Worm (Caenorhabditis elegans): ENCODE measurements around the gene idpc-5.

The idpc-5 gene

ce11 chrV:9622834-9623233 is at the start of gene idpc-5:
Gene idpc-5 (minus strand): TSS chrV:9622934.
- TF ChIP-seq tbx-11 (GFP tag; IDR thresholded peaks at IDR 0.05) (no peak), aly-1 (tag; optimal IDR thresholded peaks at IDR 0.05) (no peak), sea-1 (GFP tag; conservative IDR thresholded peaks at IDR 0.05) (no peak), flt-1 (GFP tag; IDR thresholded peaks at IDR 0.05) (no peak), ama-1 (optimal IDR thresholded peaks at IDR 0.05) (no peak), pes-1 (GFP tag; IDR thresholded peaks at IDR 0.05) (no peak), tbx-37 (GFP tag; conservative IDR thresholded peaks at IDR 0.05) (no peak), ceh-13 (GFP tag; optimal IDR thresholded peaks at IDR 0.05) (no peak), B0310.2 (tag; optimal IDR thresholded peaks at IDR 0.05) (no peak), F13C5.2 (tag; optimal IDR thresholded peaks at IDR 0.05) (no peak), hmg-4 (GFP tag; optimal IDR thresholded peaks at IDR 0.05) (no peak), scrt-1 (GFP tag; IDR thresholded peaks at IDR 0.05) (no peak), ceh-36 (tag; optimal IDR thresholded peaks at IDR 0.05) (no peak), tra-4 (tag; optimal IDR thresholded peaks at IDR 0.05) (no peak), hmbx-1 (tag; optimal IDR thresholded peaks at IDR 0.05) (no peak)

DNA sequence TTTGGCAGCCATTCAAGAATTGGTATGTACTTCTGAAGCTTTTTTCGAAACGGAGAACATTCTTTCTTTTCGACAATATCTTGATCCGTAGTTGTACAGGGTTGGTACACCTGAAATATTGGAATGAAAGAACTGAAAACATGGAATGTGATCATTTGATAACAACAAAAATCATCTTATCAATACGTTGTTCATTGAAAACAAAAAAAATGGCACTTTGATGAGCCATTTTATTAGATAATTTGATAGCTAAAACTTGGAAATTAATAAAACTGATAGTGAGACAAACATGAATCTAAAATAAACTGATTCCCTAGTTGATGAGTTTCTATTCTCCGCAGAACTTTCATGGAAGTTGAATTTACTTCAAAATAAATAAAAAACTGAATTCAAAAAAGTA is 49.8 kb upstream of the idpc-5 start:
- TF ChIP-seq sea-1 (GFP tag; conservative IDR thresholded peaks at IDR 0.05) = no peak

ce11 chrV:9666394-9666793 is 43.7 kb upstream of the idpc-5 start, which contains the start of gene ZK287.1:
Gene ZK287.1 (plus strand): TSS chrV:9666694.
- TF ChIP-seq aly-1 (tag; optimal IDR thresholded peaks at IDR 0.05) = no peak
- no peak for TF ChIP-seq hmbx-1 (tag; optimal IDR thresholded peaks at IDR 0.05)
- TF ChIP-seq F13C5.2 (tag; optimal IDR thresholded peaks at IDR 0.05) = no peak
- TF ChIP-seq ama-1 (optimal IDR thresholded peaks at IDR 0.05) = no peak
- no peak for TF ChIP-seq pes-1 (GFP tag; IDR thresholded peaks at IDR 0.05)
- TF ChIP-seq tbx-11 (GFP tag; IDR thresholded peaks at IDR 0.05) = no peak
- TF ChIP-seq tra-4 (tag; optimal IDR thresholded peaks at IDR 0.05) = no peak
- TF ChIP-seq ets-7 (tag; optimal IDR thresholded peaks at IDR 0.05) = no peak
- TF ChIP-seq scrt-1 (GFP tag; IDR thresholded peaks at IDR 0.05) = no peak

ce11 chrV:9664620-9665019 is 41.9 kb upstream of the idpc-5 start:
- TF ChIP-seq B0310.2 (tag; optimal IDR thresholded peaks at IDR 0.05) (no peak), sea-1 (GFP tag; conservative IDR thresholded peaks at IDR 0.05) (no peak), ceh-36 (tag; optimal IDR thresholded peaks at IDR 0.05) (no peak), aly-1 (tag; optimal IDR thresholded peaks at IDR 0.05) (no peak), hnd-1 (tag; optimal IDR thresholded peaks at IDR 0.05) (no peak)

ce11 chrV:9663948-9664347 is 41.2 kb upstream of the idpc-5 start:
- no peak for TF ChIP-seq ceh-36 (tag; optimal IDR thresholded peaks at IDR 0.05)
- no peak for TF ChIP-seq B0310.2 (tag; optimal IDR thresholded peaks at IDR 0.05)
- TF ChIP-seq scrt-1 (GFP tag; IDR thresholded peaks at IDR 0.05) = no peak
- TF ChIP-seq hmg-4 (GFP tag; optimal IDR thresholded peaks at IDR 0.05) = no peak
- no peak for TF ChIP-seq sea-1 (GFP tag; conservative IDR thresholded peaks at IDR 0.05)
- no peak for TF ChIP-seq tra-4 (tag; optimal IDR thresholded peaks at IDR 0.05)
- no peak for TF ChIP-seq pes-1 (GFP tag; IDR thresholded peaks at IDR 0.05)
- TF ChIP-seq flt-1 (GFP tag; IDR thresholded peaks at IDR 0.05) = no peak
- no peak for TF ChIP-seq tbx-37 (GFP tag; conservative IDR thresholded peaks at IDR 0.05)
- no peak for TF ChIP-seq hmbx-1 (tag; optimal IDR thresholded peaks at IDR 0.05)

DNA sequence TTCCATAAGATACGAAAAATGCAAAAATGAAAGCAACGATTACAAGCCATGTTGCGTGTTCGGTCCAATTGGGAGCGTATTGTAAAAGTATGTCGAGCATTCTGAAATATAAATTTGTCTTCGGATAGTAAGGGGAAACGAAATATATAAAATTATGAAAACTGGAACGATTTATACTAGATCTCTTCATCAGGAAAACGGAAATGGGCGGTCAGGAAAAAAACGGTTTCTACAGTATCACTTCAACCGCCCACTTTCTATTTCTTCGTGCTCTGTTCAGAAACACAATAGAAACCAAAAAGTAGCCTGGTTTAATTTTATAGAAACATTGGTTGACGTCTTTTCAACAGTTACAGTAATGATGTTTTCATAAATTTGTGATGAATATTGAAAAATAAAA is 38.8 kb upstream of the idpc-5 start, which contains the start of gene pitr-4:
pitr-4 (minus strand) TSS at position 101 of the 400 bp plus-strand sequence.
- TF ChIP-seq tbx-11 (GFP tag; IDR thresholded peaks at IDR 0.05) (no peak), F13C5.2 (tag; optimal IDR thresholded peaks at IDR 0.05) (no peak), aly-1 (tag; optimal IDR thresholded peaks at IDR 0.05) (no peak), ceh-36 (tag; optimal IDR thresholded peaks at IDR 0.05) (no peak), sea-1 (GFP tag; conservative IDR thresholded peaks at IDR 0.05) (no peak), ceh-13 (GFP tag; optimal IDR thresholded peaks at IDR 0.05) (no peak), pes-1 (GFP tag; IDR thresholded peaks at IDR 0.05) (no peak), ama-1 (optimal IDR thresholded peaks at IDR 0.05) (no peak), B0310.2 (tag; optimal IDR thresholded peaks at IDR 0.05) (no peak), flt-1 (GFP tag; IDR thresholded peaks at IDR 0.05) (no peak), hmbx-1 (tag; optimal IDR thresholded peaks at IDR 0.05) (no peak), tra-4 (tag; optimal IDR thresholded peaks at IDR 0.05) (no peak)

- TF ChIP-seq aly-1 (tag; optimal IDR thresholded peaks at IDR 0.05) = no peak
- TF ChIP-seq pes-1 (GFP tag; IDR thresholded peaks at IDR 0.05) = no peak
- TF ChIP-seq hmbx-1 (tag; optimal IDR thresholded peaks at IDR 0.05) = no peak
- TF ChIP-seq flt-1 (GFP tag; IDR thresholded peaks at IDR 0.05) = no peak
- no peak for TF ChIP-seq hnd-1 (tag; optimal IDR thresholded peaks at IDR 0.05)
- no peak for TF ChIP-seq scrt-1 (GFP tag; IDR thresholded peaks at IDR 0.05)
- no peak for TF ChIP-seq hmg-4 (GFP tag; optimal IDR thresholded peaks at IDR 0.05)
- TF ChIP-seq sea-1 (GFP tag; conservative IDR thresholded peaks at IDR 0.05) = no peak
- TF ChIP-seq B0310.2 (tag; optimal IDR thresholded peaks at IDR 0.05) = no peak
- TF ChIP-seq F13C5.2 (tag; optimal IDR thresholded peaks at IDR 0.05) = no peak
- no peak for TF ChIP-seq ceh-36 (tag; optimal IDR thresholded peaks at IDR 0.05)
- TF ChIP-seq tbx-37 (GFP tag; conservative IDR thresholded peaks at IDR 0.05) = no peak
- TF ChIP-seq ets-7 (tag; optimal IDR thresholded peaks at IDR 0.05) = no peak
- TF ChIP-seq tbx-11 (GFP tag; IDR thresholded peaks at IDR 0.05) = no peak
- TF ChIP-seq ama-1 (optimal IDR thresholded peaks at IDR 0.05) = no peak
- TF ChIP-seq tra-4 (tag; optimal IDR thresholded peaks at IDR 0.05) = no peak
- TF ChIP-seq ceh-13 (GFP tag; optimal IDR thresholded peaks at IDR 0.05) = no peak
These were observed 31.5 kb upstream of the idpc-5 start, which contains the start of gene cyp-29A4 for ce11 chrV:9654154-9654805. Gene cyp-29A4 (plus strand): TSS chrV:9654755.

DNA sequence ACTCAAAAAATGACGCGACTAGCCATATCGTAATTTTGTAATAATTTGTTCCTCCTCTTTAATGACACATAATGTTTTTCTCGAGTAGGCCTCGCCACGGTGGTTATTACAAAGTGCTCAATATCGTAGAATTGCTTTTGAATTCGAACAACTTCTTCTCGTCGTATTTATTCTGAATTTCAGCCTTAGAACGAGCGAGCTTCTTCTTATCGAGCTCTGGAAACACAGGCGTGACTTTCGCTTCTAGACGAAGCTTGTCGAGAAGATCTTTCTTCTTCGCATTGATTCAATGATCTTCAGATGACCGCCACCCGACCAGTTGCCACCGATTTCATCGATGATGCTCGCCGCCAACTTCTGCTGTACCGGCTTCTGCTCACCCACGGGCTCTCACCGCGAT is 28.6 kb upstream of the idpc-5 start, which contains the start of gene T06E4.21:
T06E4.21 (plus strand) TSS at position 301 of the 400 bp plus-strand sequence.
- no peak for TF ChIP-seq tbx-11 (GFP tag; IDR thresholded peaks at IDR 0.05)

Measured in whole organism, early embryonic.